Fruit fly (Drosophila melanogaster): ENCODE results near the gene CG15332.

Gene CG15332

dm6 chrX:7967848-7968143, 12.0 kb upstream of the CG15332 start:
- TF ChIP-seq brk (GFP tag; optimal IDR thresholded peaks at IDR 0.05), result no peak
- TF ChIP-seq HLH106 (tag; optimal IDR thresholded peaks at IDR 0.05), result no peak
- no peak for TF ChIP-seq Vsx2 (GFP tag; optimal IDR thresholded peaks at IDR 0.05; ENCODE audit: partially characterized antibody)
- TF ChIP-seq br (GFP tag; optimal IDR thresholded peaks at IDR 0.05), result no peak
- no peak for TF ChIP-seq dmrt93B (GFP tag; optimal IDR thresholded peaks at IDR 0.05)
- no peak for TF ChIP-seq rgr (GFP tag; optimal IDR thresholded peaks at IDR 0.05)
- no peak for TF ChIP-seq Dfd (GFP tag; optimal IDR thresholded peaks at IDR 0.05)
- no peak for TF ChIP-seq N (GFP tag; optimal IDR thresholded peaks at IDR 0.05)
- no peak for TF ChIP-seq GATAd (GFP tag; optimal IDR thresholded peaks at IDR 0.05)
- TF ChIP-seq Abd-B (GFP tag; optimal IDR thresholded peaks at IDR 0.05), result no peak
- no peak for TF ChIP-seq tai (GFP tag; optimal IDR thresholded peaks at IDR 0.05)
- no peak for TF ChIP-seq OdsH (GFP tag; optimal IDR thresholded peaks at IDR 0.05)
- no peak for TF ChIP-seq ey (GFP tag; optimal IDR thresholded peaks at IDR 0.05)
- TF ChIP-seq jim (GFP tag; optimal IDR thresholded peaks at IDR 0.05), result no peak
- TF ChIP-seq Hnf4 (GFP tag; optimal IDR thresholded peaks at IDR 0.05), result no peak
- no peak for TF ChIP-seq Mio (GFP tag; optimal IDR thresholded peaks at IDR 0.05)
- no peak for TF ChIP-seq Hr83 (GFP tag; optimal IDR thresholded peaks at IDR 0.05; ENCODE audit: poor library complexity, severe bottlenecking)
- TF ChIP-seq Hr78 (GFP tag; optimal IDR thresholded peaks at IDR 0.05), result no peak

- TF ChIP-seq dmrt93B (GFP tag; optimal IDR thresholded peaks at IDR 0.05) (no peak), Sp1 (GFP tag; optimal IDR thresholded peaks at IDR 0.05) (no peak), OdsH (GFP tag; optimal IDR thresholded peaks at IDR 0.05) (no peak), Mio (GFP tag; optimal IDR thresholded peaks at IDR 0.05) (no peak), lola (GFP tag; optimal IDR thresholded peaks at IDR 0.05) (no peak)
Measured at dm6 chrX:7967052-7967847, 11.5 kb upstream of the CG15332 start.

- no peak for TF ChIP-seq ey (GFP tag; optimal IDR thresholded peaks at IDR 0.05)
- no peak for TF ChIP-seq HLH106 (tag; optimal IDR thresholded peaks at IDR 0.05)
- TF ChIP-seq brk (GFP tag; optimal IDR thresholded peaks at IDR 0.05), result no peak
- TF ChIP-seq Abd-B (GFP tag; optimal IDR thresholded peaks at IDR 0.05), result no peak
- no peak for TF ChIP-seq h (GFP tag; optimal IDR thresholded peaks at IDR 0.05)
- no peak for TF ChIP-seq Dif (GFP tag; optimal IDR thresholded peaks at IDR 0.05; ENCODE audit: partially characterized antibody)
- TF ChIP-seq lola (GFP tag; optimal IDR thresholded peaks at IDR 0.05), result no peak
- TF ChIP-seq dl (GFP tag; optimal IDR thresholded peaks at IDR 0.05; ENCODE audit: insufficient read depth in 1 of 2, partially characterized antibody in 2 of 2), result no peak
- TF ChIP-seq OdsH (GFP tag; optimal IDR thresholded peaks at IDR 0.05), result no peak
- no peak for TF ChIP-seq dsf (GFP tag; optimal IDR thresholded peaks at IDR 0.05; ENCODE audit: borderline replicate concordance)
- TF ChIP-seq pan (optimal IDR thresholded peaks at IDR 0.05), result no peak
- TF ChIP-seq Vsx2 (GFP tag; optimal IDR thresholded peaks at IDR 0.05; ENCODE audit: partially characterized antibody), result no peak
Measured at dm6 chrX:7965761-7966555, 10.2 kb upstream of the CG15332 start.

dm6 chrX:7963724-7964123, 7.9 kb upstream of the CG15332 start, which contains the start of gene sn:
Gene sn, plus strand, starts transcription at chrX:7964024.
- TF ChIP-seq dmrt93B (GFP tag; optimal IDR thresholded peaks at IDR 0.05) (no peak), h (GFP tag; optimal IDR thresholded peaks at IDR 0.05) (no peak), Hr78 (GFP tag; optimal IDR thresholded peaks at IDR 0.05) (no peak)

- no peak for TF ChIP-seq br (GFP tag; optimal IDR thresholded peaks at IDR 0.05)
- no peak for TF ChIP-seq dsf (GFP tag; optimal IDR thresholded peaks at IDR 0.05; ENCODE audit: borderline replicate concordance)
- no peak for TF ChIP-seq Abd-B (GFP tag; optimal IDR thresholded peaks at IDR 0.05)
- no peak for TF ChIP-seq Myc (optimal IDR thresholded peaks at IDR 0.05)
- no peak for TF ChIP-seq Vsx2 (GFP tag; optimal IDR thresholded peaks at IDR 0.05; ENCODE audit: partially characterized antibody)
- TF ChIP-seq sage (GFP tag; optimal IDR thresholded peaks at IDR 0.05), result no peak
- no peak for TF ChIP-seq foxo (GFP tag; optimal IDR thresholded peaks at IDR 0.05)
- TF ChIP-seq Mio (GFP tag; optimal IDR thresholded peaks at IDR 0.05), result no peak
- no peak for TF ChIP-seq Hr83 (GFP tag; optimal IDR thresholded peaks at IDR 0.05; ENCODE audit: poor library complexity, severe bottlenecking)
- TF ChIP-seq Dif (GFP tag; optimal IDR thresholded peaks at IDR 0.05; ENCODE audit: partially characterized antibody), result no peak
Measured at dm6 chrX:7960988-7961387, 5.2 kb upstream of the CG15332 start.

All from whole organism, wandering third instar larva.